Fruit fly (Drosophila melanogaster) S2 (cell line): Measurements from ENCODE around the gene Sap-r.

Source experiments
- CG8478 ChIP-seq: fragments of >200 bp; optimal IDR thresholded peaks from 2 replicates; lab custom pipeline; 2018
- CTCF ChIP-seq, 2 experiments: fragments of >200 bp; optimal IDR thresholded peaks; 2 replicates each; lab custom pipeline; 2018

The Sap-r gene

DNA sequence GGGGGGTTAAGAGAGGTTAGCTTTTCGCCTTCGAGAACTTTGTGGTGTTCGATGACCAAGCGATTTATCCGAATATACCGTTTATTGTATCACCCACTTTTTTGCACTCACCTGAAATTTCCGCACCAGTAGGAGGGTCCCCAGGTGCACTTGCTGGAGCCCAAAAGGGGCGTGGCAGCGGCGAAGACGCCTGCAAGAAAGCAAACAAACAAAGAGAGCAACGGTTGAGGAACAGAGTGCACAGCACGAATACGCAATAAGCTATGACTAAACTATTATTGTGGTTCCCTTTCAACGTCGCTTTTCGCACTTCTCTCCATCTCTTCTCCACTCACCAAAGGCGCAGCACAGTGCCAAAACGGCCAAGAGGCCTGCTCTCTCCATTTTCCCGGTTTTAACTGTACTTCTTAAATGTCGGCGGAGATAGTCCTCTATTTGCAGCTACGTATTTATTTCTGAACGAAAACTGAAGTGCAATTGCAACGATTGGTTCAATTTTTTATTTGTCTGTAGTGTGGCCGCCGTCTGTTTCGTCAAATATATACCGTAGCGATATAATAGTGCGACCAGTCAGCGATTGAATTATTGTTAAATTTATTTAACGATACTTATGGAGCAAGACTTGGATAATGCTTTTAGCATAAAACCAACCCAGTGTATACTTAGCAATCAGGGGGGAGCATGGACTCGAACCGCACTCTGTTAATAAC, at the start of gene Sap-r:
TSS of gene Sap-r (minus strand) at position 513 of the 710 bp plus-strand sequence.
- TF ChIP-seq CG8478 (lab: Kevin White, UChicago) = no peak
- peak; percentile 68 to 69 for TF ChIP-seq CTCF (optimal IDR thresholded peaks at IDR 0.05; lab: Kevin White, UChicago)

DNA sequence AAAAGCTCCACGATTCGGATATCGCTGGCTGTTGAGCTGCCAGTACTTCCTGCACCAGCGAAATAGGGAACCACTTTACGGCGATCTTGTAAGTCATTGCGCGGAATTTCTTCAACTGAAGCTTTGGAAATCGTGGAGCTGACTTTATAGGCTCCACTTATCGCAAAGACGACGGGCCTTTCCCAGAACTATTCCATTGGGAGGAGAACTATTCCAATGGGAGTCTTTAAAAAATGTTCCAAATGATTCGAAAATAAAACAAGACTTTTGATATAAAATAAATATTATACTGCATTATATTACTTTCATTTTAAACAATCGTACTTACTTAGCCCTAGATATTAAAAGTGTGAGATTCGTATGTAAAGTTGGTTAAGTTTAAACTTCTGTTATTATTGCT, 48.1 kb upstream of the Sap-r start, which contains the start of gene CG15550:
TSS of gene CG15550 (minus strand) at position 101 of the 400 bp plus-strand sequence.
- TF ChIP-seq CTCF (optimal IDR thresholded peaks at IDR 0.05; lab: Kevin White, UChicago) (no peak), CG8478 (lab: Kevin White, UChicago) (no peak)

DNA sequence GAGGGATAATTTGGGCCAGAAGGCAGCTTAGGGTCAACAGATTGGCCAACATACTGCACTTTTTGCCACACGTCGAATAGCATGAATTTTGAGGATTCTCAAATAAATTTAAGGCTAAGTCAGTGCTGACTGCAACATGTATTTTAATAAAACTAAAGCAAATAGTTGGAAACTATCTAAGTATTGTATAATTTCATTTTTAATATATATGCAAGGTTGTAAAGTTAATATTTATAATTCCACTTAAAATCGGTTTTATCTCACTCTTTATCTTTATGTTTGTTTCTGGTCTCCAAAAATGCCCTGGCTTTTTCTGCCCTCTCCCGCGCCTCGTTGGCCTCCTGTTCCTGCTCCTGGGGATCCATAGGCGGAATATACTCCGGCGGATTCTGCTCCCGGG, 47.5 kb upstream of the Sap-r start, which contains the start of gene CG15549:
TSS of gene CG15549 (minus strand) at position 101 of the 400 bp plus-strand sequence.
- no peak for TF ChIP-seq CG8478 (lab: Kevin White, UChicago)
- no peak for TF ChIP-seq CTCF (optimal IDR thresholded peaks at IDR 0.05; lab: Kevin White, UChicago)

DNA sequence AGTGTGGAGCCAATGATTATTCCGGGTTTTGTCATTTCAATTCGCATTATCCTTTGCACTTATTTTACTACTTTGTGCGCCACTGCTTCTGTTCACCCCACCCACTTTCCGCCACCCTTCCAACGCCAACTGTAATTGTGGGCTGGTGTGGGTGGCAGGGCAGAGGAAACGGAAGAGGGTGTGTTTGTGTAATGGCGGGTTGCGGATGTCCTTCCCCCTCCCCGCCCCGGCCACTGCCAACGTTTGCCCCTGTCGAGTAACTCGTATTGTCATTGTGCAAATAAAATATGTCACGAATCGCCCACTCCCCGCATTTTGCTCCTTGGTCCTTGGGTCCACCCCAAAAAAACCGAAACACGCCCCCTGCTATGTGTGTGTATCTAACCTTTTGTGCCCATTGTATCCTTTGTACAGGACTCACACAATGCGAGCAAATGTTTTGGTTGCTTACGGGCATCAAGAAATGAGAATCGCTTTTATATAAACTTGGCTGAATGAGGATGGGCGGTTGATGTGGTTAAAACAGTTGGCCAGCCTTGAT, 45.1 kb upstream of the Sap-r start:
- TF ChIP-seq CTCF (optimal IDR thresholded peaks at IDR 0.05; lab: Kevin White, UChicago) (no peak), CG8478 (lab: Kevin White, UChicago) (no peak)

DNA sequence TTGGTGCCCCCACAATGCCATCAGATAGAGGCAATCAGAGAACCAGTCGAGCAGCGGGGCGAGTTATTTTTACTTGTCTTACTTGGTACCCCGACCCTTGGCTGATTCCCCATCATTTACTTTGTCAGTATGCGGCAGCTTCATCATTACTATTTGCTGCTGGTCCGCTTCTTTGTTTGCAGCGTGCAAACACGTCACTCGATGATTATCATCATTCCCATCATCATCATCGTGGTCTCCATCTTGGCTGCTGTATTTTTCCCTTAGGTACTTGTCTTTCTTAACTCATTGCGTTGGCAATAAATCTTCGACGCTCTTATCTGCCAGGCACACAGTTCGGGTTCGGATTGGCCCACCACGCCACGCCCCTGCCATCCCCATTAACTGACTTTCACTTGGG, 43.2 kb upstream of the Sap-r start:
- no peak for TF ChIP-seq CG8478 (lab: Kevin White, UChicago)
- no peak for TF ChIP-seq CTCF (optimal IDR thresholded peaks at IDR 0.05; lab: Kevin White, UChicago)

DNA sequence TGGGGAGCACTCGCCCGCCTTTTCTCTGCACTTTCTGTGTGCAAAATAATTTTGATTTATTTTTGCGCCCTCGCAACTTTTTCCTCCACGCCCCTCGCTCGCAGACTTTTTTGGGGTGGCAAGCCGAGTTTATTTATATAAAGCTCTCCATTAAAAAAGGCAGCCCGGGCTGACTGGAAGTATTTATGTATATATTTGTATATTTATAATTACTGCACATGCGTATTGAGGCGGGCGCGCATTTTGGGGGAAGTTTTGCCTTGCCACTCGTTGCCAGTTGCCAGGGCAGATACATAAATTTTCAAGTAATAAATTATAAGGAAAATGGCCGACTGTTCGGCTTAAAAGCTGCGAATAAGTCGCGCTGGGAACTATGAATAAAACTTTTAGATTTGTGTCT, 39.8 kb upstream of the Sap-r start:
- TF ChIP-seq CG8478 (lab: Kevin White, UChicago) = no peak
- no peak for TF ChIP-seq CTCF (optimal IDR thresholded peaks at IDR 0.05; lab: Kevin White, UChicago)

DNA sequence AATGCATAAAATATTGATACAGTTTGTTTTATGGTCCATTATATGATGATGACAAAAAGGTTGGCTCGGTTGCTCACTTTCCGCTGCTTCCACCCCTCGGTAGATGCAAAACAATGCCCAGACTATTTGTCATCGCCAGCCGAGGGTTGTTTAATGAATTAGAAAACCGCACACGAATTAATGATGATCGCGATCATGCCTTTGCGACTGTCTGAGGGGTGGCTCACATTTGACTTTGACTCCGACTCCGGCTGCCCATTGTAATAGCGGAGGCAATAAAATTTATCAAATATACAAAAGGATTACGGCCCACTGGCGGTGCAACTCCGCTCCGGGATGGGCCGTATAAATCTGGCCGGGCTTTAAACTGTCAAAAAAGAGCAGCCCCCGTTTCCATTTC, 37.2 kb upstream of the Sap-r start:
- TF ChIP-seq CTCF (optimal IDR thresholded peaks at IDR 0.05; lab: Kevin White, UChicago) (no peak), CG8478 (lab: Kevin White, UChicago) (no peak)

DNA sequence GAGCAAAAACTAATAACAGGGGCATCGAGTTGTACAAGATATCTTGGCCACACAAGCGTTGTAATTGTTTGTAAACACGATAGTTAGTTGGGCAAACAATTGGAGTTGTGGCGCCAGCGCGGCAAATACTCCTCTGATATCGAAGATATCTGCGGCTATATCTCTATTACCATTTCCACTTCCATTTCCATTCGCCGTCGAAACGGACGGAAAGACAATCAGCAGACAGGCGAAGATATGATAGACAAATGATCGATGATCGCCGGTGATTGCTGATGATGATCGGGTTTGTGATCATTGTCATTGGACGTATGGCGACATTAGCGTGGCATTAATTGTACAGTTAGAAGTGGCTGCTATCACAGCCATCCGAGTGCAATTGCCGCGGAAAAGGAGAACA, 36.6 kb upstream of the Sap-r start:
- TF ChIP-seq CTCF (optimal IDR thresholded peaks at IDR 0.05; lab: Kevin White, UChicago) = no peak
- TF ChIP-seq CG8478 (lab: Kevin White, UChicago) = no peak

DNA sequence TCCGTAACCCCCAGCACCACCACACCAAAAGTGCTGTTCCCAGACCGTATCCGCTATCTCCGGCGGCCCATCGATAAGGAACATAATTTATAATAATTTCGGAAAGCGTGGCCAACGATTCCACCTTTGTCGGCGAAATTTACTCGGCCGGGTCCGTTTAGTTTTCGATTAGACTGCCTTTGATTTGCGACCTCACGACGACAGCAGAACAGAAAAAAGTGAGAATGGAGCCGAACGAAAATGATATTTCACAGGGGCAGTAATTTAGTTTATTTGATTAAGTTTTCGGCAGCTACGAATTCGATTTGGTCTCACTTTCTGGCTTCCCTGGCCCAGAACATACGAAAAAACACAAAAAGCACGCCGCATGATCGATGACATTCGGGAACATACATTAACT, 34.7 kb upstream of the Sap-r start:
- TF ChIP-seq CG8478 (lab: Kevin White, UChicago) = no peak

DNA sequence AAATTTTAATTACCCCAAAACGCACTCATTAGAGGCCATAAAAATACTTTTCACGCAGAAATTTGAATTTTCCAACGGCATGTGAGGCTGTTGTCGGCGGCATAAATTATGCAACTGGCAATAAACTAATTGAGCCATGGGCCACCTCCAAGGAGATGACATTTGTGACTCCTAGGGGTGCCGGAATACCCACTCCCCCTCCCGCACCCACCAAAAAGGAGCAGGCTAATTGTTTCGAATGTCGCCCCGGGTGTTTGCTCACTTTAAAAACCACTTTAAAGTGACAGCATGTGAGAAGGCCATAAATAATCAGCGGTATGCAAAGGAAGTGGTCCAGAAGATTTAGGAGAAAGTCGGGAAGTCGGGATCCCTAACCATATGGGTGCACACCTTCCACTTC, 33.6 kb upstream of the Sap-r start:
- TF ChIP-seq CTCF (optimal IDR thresholded peaks at IDR 0.05; lab: Kevin White, UChicago) (no peak), CG8478 (lab: Kevin White, UChicago) (no peak)

DNA sequence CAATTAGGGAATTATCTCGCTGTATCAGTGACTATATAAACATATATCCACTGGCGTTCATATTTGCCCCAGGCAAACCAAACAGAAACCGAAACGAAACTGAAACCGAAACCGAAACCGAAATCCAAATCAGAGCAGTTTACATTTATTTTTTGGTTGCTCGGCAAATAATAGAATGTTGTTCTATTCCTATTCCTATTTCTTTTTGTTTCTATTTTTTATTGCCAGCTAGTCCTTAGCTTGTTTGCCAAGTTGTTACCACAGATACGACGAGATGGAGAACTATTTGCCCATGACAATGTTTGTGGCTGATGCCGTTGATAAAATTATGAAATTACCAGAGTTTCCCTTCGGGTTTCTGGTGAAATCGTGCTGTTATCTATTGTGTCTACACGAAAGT, 30.0 kb upstream of the Sap-r start:
- TF ChIP-seq CG8478 (lab: Kevin White, UChicago) (no peak), CTCF (optimal IDR thresholded peaks at IDR 0.05; lab: Kevin White, UChicago) (no peak)

DNA sequence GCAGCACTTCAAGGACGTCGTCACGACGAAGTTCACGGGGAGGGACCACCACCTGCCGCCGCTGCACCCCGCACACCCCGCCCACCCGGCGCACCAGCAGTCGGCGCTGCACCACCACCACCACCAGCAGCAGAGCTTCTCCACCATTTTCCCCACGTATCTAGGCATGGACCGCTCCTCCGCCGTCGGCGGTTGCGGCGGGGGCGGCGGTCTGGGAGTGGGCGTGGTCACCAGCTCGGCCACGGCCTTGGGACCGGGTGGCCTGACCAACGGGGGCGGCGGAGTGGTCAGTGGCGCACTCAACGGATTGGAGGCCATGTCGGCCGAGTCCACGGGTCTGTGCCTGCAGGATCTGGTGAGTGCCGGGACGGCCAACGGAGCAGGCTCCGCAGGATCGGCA, 27.2 kb upstream of the Sap-r start:
- TF ChIP-seq CTCF (optimal IDR thresholded peaks at IDR 0.05; lab: Kevin White, UChicago) (no peak), CG8478 (lab: Kevin White, UChicago) (no peak)

DNA sequence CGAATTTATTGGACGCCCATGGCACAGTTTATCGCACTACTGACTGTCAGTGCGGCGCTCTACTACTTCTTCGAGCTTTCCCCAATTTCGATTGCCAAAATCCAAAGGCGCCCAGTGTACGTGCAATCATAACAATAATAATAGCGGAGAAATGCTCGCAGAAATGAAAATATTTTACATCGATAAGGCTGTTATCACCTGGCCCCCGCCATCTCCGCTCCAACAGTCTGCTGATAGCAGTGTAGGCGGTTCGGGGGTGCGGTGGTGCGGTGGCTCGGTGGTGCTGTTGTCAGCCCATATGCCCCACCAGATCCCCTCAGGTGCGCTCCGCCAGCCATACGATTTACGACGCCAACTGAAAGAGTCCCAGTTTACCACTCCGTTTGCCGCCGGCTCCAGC, 26.4 kb upstream of the Sap-r start:
- TF ChIP-seq CTCF (optimal IDR thresholded peaks at IDR 0.05; lab: Kevin White, UChicago) (no peak), CG8478 (lab: Kevin White, UChicago) (no peak)

DNA sequence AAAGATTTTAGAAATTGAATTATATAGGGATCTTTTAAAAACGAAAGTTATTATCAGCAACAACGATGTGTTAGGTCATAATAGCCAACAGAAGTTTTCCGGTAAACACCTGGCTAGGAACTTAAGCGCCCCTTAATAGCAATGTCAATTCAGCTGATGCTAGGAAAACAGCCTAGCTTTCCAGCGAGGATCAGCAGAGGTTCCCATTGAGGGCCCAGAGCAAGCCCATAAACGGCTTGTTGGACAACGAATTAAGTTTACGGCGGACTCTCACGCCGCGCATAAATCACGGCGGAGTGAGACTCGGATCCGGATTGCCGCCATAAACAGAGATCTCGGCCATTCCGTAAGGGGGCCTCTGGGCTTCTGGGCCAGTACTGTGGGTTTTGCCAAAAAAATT, 24.8 kb upstream of the Sap-r start:
- TF ChIP-seq CG8478 (lab: Kevin White, UChicago) (no peak), CTCF (optimal IDR thresholded peaks at IDR 0.05; lab: Kevin White, UChicago) (no peak)

DNA sequence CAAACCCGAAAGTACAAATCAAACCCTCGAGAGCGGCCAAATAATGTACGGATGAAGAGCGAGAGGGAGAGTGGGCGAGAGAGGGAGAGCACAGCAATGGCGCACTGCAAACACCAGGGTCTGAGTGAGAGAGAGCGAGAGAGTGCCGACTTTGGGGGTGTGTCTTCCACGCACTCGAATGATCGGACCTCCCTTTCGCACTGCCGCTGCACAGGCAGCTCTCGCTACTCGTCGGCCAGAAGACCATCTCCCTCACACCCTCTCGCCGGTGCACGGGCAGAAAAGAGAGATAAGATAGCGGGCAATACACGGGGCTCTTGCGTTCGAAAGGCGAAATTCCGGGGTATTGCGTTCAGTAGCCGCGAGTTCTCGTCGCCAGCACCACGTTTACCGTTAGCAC, 23.5 kb upstream of the Sap-r start, which contains the start of gene Ptx1:
TSS of gene Ptx1 (plus strand) at position 353 of the 400 bp plus-strand sequence.
- TF ChIP-seq CG8478 (lab: Kevin White, UChicago) (peak; percentile 82), CTCF (optimal IDR thresholded peaks at IDR 0.05; lab: Kevin White, UChicago) (peak; percentile 58 to 82)

DNA sequence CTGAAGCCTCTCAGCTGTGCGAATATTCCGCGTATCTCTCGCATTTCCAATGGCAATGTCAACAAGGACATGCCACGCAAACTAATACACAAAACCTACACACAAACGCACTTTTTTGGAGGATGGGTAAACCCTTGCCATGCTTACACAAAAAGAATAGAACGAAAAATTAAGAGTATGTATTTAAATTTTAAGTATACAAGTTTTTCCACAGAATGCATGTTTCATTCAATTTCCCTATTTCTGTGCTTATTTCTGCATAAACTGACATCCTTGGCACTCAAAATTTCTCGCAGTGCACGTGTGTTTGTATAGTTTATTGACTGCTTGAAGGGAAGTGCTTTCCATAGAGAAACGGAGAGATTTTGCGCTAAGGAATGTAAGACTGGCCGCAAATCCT, 21.0 kb upstream of the Sap-r start:
- no peak for TF ChIP-seq CG8478 (lab: Kevin White, UChicago)
- TF ChIP-seq CTCF (optimal IDR thresholded peaks at IDR 0.05; lab: Kevin White, UChicago) = no peak
